Worm (Caenorhabditis elegans) whole organism, L1 larva: Measurements from ENCODE around the gene mrpl-51.

Experiments
- isw-1 ChIP-seq: fragments of 200-800 bp; sonication (Bioruptor generic); IDR thresholded peaks from 2 replicates; pipeline ENCODE4 v1.3.6; 2022; ENCODE audit warnings: missing genetic modification characterization, missing compliant biosample characterization
- lin-15B ChIP-seq: fragments of 150-350 bp; sonication (generic microtip); optimal IDR thresholded peaks from 3 replicates; lab custom pipeline; 2014; ENCODE audit warnings: missing biosample characterization, missing genetic modification characterization
- mab-9 ChIP-seq: fragments of 200-800 bp; sonication (Bioruptor generic); IDR thresholded peaks from 2 replicates; pipeline ENCODE4 v1.3.6; 2022; ENCODE audit warnings: missing genetic modification reagents, missing genetic modification characterization, missing compliant biosample characterization
- mef-2 ChIP-seq: fragments of 150-350 bp; optimal IDR thresholded peaks from 2 replicates; lab custom pipeline; 2014; ENCODE audit warnings: missing biosample characterization, missing genetic modification characterization
- nhr-90 ChIP-seq: sonication (generic microtip); optimal IDR thresholded peaks from 2 replicates; lab custom pipeline; 2016; ENCODE audit warnings: mild to moderate bottlenecking, missing genetic modification characterization, missing compliant biosample characterization; ENCODE audit not compliant: poor library complexity
- unc-86 ChIP-seq: sonication (generic microtip); optimal IDR thresholded peaks from 2 replicates; lab custom pipeline; 2016; ENCODE audit warnings: missing genetic modification characterization, missing compliant biosample characterization
- ztf-4 ChIP-seq: fragments of 150-350 bp; optimal IDR thresholded peaks from 2 replicates; lab custom pipeline; 2014; ENCODE audit warnings: missing biosample characterization, missing genetic modification characterization

DNA sequence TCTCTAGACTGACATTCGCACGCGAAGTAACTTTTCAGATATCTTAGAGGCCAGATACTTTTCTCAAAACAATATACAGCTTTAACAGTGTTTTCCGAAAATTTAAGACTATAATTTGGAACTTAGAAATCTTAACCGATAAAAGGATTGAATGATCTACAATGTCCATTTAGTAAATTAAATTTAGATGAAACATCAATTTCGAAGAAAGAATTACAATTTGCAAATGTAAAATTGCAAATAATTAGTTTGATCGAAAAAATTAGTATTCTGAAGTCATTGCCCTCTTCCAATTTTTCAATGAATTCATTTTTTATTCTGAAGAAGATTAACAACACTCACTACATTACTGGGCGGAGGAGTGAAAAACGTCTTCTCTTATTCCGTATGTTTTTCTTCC lies 37.5 kb downstream of the mrpl-51 start, which contains the start of gene bath-37:
- no peak for TF ChIP-seq nhr-90 (tag; lab: Kevin White, UChicago)
- TF ChIP-seq ztf-4 (tag; lab: Kevin White, UChicago) = no peak
- TF ChIP-seq mab-9 (GFP tag; lab: Robert Waterston, UW) = no peak
- TF ChIP-seq unc-86 (tag; lab: Kevin White, UChicago) = no peak
- no peak for TF ChIP-seq isw-1 (GFP tag; lab: Robert Waterston, UW)
- TF ChIP-seq mef-2 (tag; lab: Kevin White, UChicago) = no peak
- no peak for TF ChIP-seq lin-15B
